Worm (Caenorhabditis elegans) whole organism, late embryonic: ENCODE results near the gene F07E5.9.

ENCODE experiments used
- F13H6.1 ChIP-seq: sonication (generic microtip); optimal IDR thresholded peaks from 2 replicates; lab custom pipeline; 2016; ENCODE audit warnings: missing genetic modification characterization, missing compliant biosample characterization
- ceh-34 ChIP-seq: sonication (generic microtip); optimal IDR thresholded peaks from 2 replicates; lab custom pipeline; 2016; ENCODE audit warnings: mild to moderate bottlenecking, missing genetic modification characterization, missing compliant biosample characterization

DNA sequence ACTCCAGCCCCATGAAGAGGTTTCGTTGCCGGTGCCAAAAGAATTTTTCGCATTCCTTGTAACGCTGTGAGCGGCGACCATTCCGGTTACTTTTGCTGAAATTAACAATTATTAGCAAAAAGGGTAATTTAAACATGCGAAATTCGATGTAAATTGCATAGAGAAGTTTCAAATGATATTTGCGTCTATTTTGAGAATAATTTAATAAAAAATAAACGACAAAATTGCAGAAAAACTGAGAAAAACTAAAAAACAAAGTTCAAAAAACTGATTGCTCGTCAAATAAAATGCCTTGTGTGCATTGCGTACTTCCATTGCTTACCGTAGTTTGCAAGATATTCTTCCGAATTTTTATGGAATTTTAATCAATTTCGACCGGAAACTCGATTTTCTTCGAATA lies 34.8 kb downstream of the F07E5.9 start, which contains the start of gene bath-24:
- TF ChIP-seq ceh-34 (no peak), F13H6.1 (tag; lab: Kevin White, UChicago) (no peak)
